Fruit fly (Drosophila melanogaster) whole organism, pupa: ENCODE data around the gene CG33630.

Experiments
- CG10348 ChIP-seq: fragments of 200-800 bp; sonication (Bioruptor generic); IDR thresholded peaks from 2 replicates; pipeline ENCODE4 v1.3.6; 2022; ENCODE audit warnings: missing biosample characterization, missing genetic modification characterization
- CG12605 ChIP-seq: fragments of 200-800 bp; sonication (Bioruptor generic); IDR thresholded peaks from 2 replicates; pipeline ENCODE4 v1.3.6; 2022; ENCODE audit warnings: missing biosample characterization, missing genetic modification characterization
- CG13204 ChIP-seq: fragments of 200-800 bp; sonication (Bioruptor generic); optimal IDR thresholded peaks from 2 replicates; lab custom pipeline; 2018; ENCODE audit warnings: missing biosample characterization, mild to moderate bottlenecking, missing genetic modification characterization, moderate library complexity
- CG14655 ChIP-seq: fragments of 200-800 bp; sonication (Bioruptor generic); optimal IDR thresholded peaks from 3 replicates; lab custom pipeline; 2017; ENCODE audit warnings: mild to moderate bottlenecking, missing biosample characterization, missing genetic modification reagents, missing genetic modification characterization
- CG15710 ChIP-seq: fragments of 200-800 bp; sonication (Bioruptor generic); optimal IDR thresholded peaks from 2 replicates; lab custom pipeline; 2018; ENCODE audit warnings: missing biosample characterization, mild to moderate bottlenecking, missing genetic modification characterization, moderate library complexity
- CG17806 ChIP-seq: fragments of 200-800 bp; sonication (Bioruptor generic); optimal IDR thresholded peaks from 2 replicates; lab custom pipeline; 2018; ENCODE audit warnings: missing biosample characterization, mild to moderate bottlenecking, missing genetic modification characterization, moderate library complexity
- CG32121 ChIP-seq: fragments of 200-800 bp; sonication (Bioruptor generic); IDR thresholded peaks from 2 replicates; pipeline ENCODE4 v1.3.6; 2022; ENCODE audit warnings: missing biosample characterization, missing genetic modification characterization
- CG34367 ChIP-seq: fragments of 200-800 bp; sonication (Bioruptor generic); optimal IDR thresholded peaks from 2 replicates; lab custom pipeline; 2018; ENCODE audit warnings: missing biosample characterization, mild to moderate bottlenecking, missing genetic modification characterization
- CG4496 ChIP-seq: fragments of 200-800 bp; sonication (Bioruptor generic); IDR thresholded peaks from 3 replicates; pipeline ENCODE4 v1.3.6; 2022; ENCODE audit warnings: missing biosample characterization, missing genetic modification characterization
- CG8159 ChIP-seq: fragments of 200-800 bp; sonication (Bioruptor generic); optimal IDR thresholded peaks from 3 replicates; lab custom pipeline; 2018; ENCODE audit warnings: missing biosample characterization, mild to moderate bottlenecking, missing genetic modification characterization, moderate library complexity
- CG8301 ChIP-seq: fragments of 200-800 bp; sonication (Bioruptor generic); optimal IDR thresholded peaks from 2 replicates; lab custom pipeline; 2018; ENCODE audit warnings: missing biosample characterization, mild to moderate bottlenecking, missing genetic modification characterization
- CG9948 ChIP-seq: fragments of 200-800 bp; sonication (Bioruptor generic); optimal IDR thresholded peaks from 2 replicates; lab custom pipeline; 2018; ENCODE audit warnings: missing biosample characterization, mild to moderate bottlenecking, missing genetic modification characterization, moderate library complexity
- D1 ChIP-seq: fragments of 200-800 bp; sonication (Bioruptor generic); optimal IDR thresholded peaks from 2 replicates; lab custom pipeline; 2018; ENCODE audit warnings: missing biosample characterization, mild to moderate bottlenecking, missing genetic modification characterization, moderate library complexity
- EcR ChIP-seq: fragments of 200-800 bp; sonication (Bioruptor generic); optimal IDR thresholded peaks from 3 replicates; lab custom pipeline; 2019; ENCODE audit warnings: missing biosample characterization, missing genetic modification characterization, mild to moderate bottlenecking, moderate library complexity, missing genetic modification reagents
- Ets98B ChIP-seq: fragments of 200-800 bp; sonication (Bioruptor generic); IDR thresholded peaks from 2 replicates; pipeline ENCODE4 v1.3.6; 2022; ENCODE audit warnings: missing biosample characterization, missing genetic modification characterization
- Pif1A ChIP-seq: fragments of 200-800 bp; sonication (Bioruptor generic); optimal IDR thresholded peaks from 3 replicates; lab custom pipeline; 2016; ENCODE audit warnings: missing biosample characterization, missing genetic modification characterization
- Pif1B ChIP-seq: fragments of 200-800 bp; sonication (Bioruptor generic); optimal IDR thresholded peaks from 3 replicates; lab custom pipeline; 2016; ENCODE audit warnings: missing biosample characterization, missing genetic modification characterization
- Snoo ChIP-seq: fragments of 200-800 bp; sonication (Bioruptor generic); optimal IDR thresholded peaks from 3 replicates; lab custom pipeline; 2017; ENCODE audit warnings: missing biosample characterization, mild to moderate bottlenecking, missing genetic modification characterization, inconsistent platforms
- fd96Ca ChIP-seq: fragments of 200-800 bp; sonication (Bioruptor generic); IDR thresholded peaks from 3 replicates; pipeline ENCODE4 v1.3.6; 2022; ENCODE audit warnings: missing biosample characterization, missing genetic modification characterization
- gl ChIP-seq: fragments of 200-800 bp; sonication (Bioruptor generic); optimal IDR thresholded peaks from 2 replicates; lab custom pipeline; 2018; ENCODE audit warnings: missing biosample characterization, mild to moderate bottlenecking, missing genetic modification characterization
- rn ChIP-seq: fragments of 200-800 bp; sonication (Bioruptor generic); IDR thresholded peaks from 2 replicates; pipeline ENCODE4 v1.3.6; 2022; ENCODE audit warnings: missing biosample characterization, missing genetic modification characterization

The CG33630 gene

DNA sequence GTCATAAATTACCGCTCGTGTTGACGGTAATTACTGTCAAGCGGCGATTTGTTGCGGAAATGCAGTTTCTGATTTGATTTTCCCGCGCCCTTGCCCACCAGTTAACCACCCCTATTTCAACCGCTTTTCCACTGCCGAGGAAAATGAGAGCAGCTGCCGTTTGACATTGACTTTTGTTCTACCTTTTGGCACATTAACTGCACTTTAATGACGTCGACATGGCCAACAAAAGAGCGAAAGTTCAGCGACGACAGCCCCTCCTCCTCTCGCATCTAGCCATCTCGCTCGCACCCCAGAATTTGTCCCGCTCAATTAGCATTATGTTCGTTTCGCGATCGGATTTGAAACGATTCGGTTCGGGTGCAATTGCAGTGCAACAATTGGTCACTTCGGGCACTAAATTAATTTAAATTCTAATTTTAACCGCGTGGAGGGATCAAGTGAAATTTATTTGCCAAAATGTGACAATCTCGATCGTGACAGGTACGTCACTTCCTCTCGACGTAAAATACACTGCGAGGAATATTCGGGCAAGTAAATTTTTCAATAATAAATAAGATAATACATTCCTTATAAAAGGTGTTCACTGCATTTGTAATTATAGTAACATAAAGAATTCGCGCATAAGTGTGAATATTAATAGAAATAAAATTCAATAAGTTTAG lies 48.9 kb downstream of the CG33630 start:
- TF ChIP-seq Pif1A (GFP tag; lab: Kevin White, UChicago) (no peak), CG8301 (tag; lab: Kevin White, UChicago) (no peak), CG8159 (tag; lab: Kevin White, UChicago) (no peak), Ets98B (GFP tag; lab: Robert Waterston, UW) (no peak), D1 (tag; lab: Kevin White, UChicago) (no peak), CG13204 (GFP tag; lab: Kevin White, UChicago) (no peak), CG14655 (GFP tag; lab: Kevin White, UChicago) (no peak), gl (tag; lab: Kevin White, UChicago) (no peak), CG10348 (GFP tag; lab: Robert Waterston, UW) (no peak), CG34367 (tag; lab: Kevin White, UChicago) (no peak), fd96Ca (GFP tag; lab: Robert Waterston, UW) (no peak), Snoo (tag; lab: Kevin White, UChicago) (no peak), CG12605 (no peak), CG4496 (GFP tag; lab: Robert Waterston, UW) (no peak), CG9948 (tag; lab: Kevin White, UChicago) (no peak), EcR (no peak)
- TF ChIP-seq, all 21 proteins: peak for 0

DNA sequence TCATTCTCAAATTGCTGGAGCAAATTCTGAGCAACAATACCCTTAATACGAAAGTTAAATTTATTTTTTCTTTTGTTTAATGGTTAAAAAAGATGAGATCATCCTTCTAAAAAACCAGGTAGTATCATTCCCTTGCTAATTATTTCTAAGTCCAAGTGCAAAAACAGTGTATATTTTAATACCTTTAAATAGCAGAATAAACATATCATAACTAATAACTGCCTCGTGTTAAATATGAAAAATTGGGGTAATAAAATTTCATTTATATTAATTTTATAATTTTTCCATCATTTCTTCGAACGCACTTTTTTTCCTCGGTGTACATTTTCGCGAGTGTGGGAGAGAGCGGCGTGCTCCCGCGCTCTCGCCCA lies 49.4 kb downstream of the CG33630 start:
- TF ChIP-seq CG4496 (GFP tag; lab: Robert Waterston, UW) (peak; percentile 38; the same call in 1 of the 3 replicates), Ets98B (GFP tag; lab: Robert Waterston, UW) (no peak; the same call in 1 of the 2 replicates), CG8301 (tag; lab: Kevin White, UChicago) (peak; percentile 56), CG9948 (tag; lab: Kevin White, UChicago) (peak; percentile 11), CG32121 (GFP tag; lab: Robert Waterston, UW) (peak; percentile 30; the same call in 1 of the 2 replicates), fd96Ca (GFP tag; lab: Robert Waterston, UW) (no peak; the same call in 2 of the 3 replicates), Snoo (tag; lab: Kevin White, UChicago) (peak; percentile 11), Pif1B (GFP tag; lab: Kevin White, UChicago) (no peak), CG15710 (tag; lab: Kevin White, UChicago) (peak; percentile 12), CG12605 (no peak; the same call in 1 of the 2 replicates), CG34367 (tag; lab: Kevin White, UChicago) (no peak), D1 (tag; lab: Kevin White, UChicago) (peak; percentile 36), Pif1A (GFP tag; lab: Kevin White, UChicago) (no peak), CG10348 (GFP tag; lab: Robert Waterston, UW) (no peak), CG13204 (GFP tag; lab: Kevin White, UChicago) (no peak), gl (tag; lab: Kevin White, UChicago) (no peak), CG14655 (GFP tag; lab: Kevin White, UChicago) (peak; percentile 60), EcR (no peak), rn (GFP tag; lab: Robert Waterston, UW) (no peak), CG8159 (tag; lab: Kevin White, UChicago) (peak; percentile 44), CG17806 (no peak)

DNA sequence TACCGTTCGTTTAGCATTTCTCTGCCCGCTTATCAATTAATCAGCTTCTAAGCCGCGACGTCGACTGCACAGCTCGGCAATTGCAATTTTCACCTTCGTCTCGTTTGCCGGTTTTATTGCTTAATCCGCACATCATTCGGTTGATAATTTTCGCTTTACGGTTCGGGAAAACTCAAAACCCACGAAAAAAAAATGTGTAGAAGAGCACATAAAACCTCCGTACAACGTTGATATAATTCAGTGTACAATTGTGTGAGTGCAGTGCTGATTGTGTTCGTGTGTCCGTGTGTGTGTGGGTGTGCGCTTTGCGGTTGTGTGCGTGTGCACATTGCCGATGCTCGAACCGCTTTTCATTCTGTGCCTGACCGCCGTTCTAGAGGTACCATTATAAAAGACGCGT lies 49.8 kb downstream of the CG33630 start, which contains the start of gene CAH7:
CAH7 (plus strand) TSS at position 43 of the 400 bp plus-strand sequence.
- TF ChIP-seq CG34367 (tag; lab: Kevin White, UChicago) (no peak), CG32121 (GFP tag; lab: Robert Waterston, UW) (no peak), CG9948 (tag; lab: Kevin White, UChicago) (no peak), fd96Ca (GFP tag; lab: Robert Waterston, UW) (peak; percentile 60; the same call in 2 of the 3 replicates), Ets98B (GFP tag; lab: Robert Waterston, UW) (no peak), CG13204 (GFP tag; lab: Kevin White, UChicago) (peak; percentile 5)
